Fruit fly (Drosophila melanogaster): ENCODE data around the gene Cpr64Ac.

Cpr64Ac gene

dm6 chr3L:4193730-4194649, 18.7 kb downstream of the Cpr64Ac start, which contains the start of gene CG43367:
TSS of gene CG43367 (plus strand) at chr3L:4193993.
- TF ChIP-seq kay (GFP tag; optimal IDR thresholded peaks at IDR 0.05) (peak; percentile 26), Opbp (GFP tag; IDR thresholded peaks at IDR 0.05; ENCODE audit: partially characterized antibody) (peak; percentile 50; the same call in 1 of the 3 replicates), Side (GFP tag; optimal IDR thresholded peaks at IDR 0.05) (peak; percentile 20), CG9932 (GFP tag; IDR thresholded peaks at IDR 0.05) (peak; percentile 38), Xrp1 (GFP tag; IDR thresholded peaks at IDR 0.05) (peak; percentile 23; the same call in 1 of the 2 replicates), Pdp1 (GFP tag; optimal IDR thresholded peaks at IDR 0.05) (peak in 1 of 2 experiments; percentile 93), CG13287 (GFP tag; IDR thresholded peaks at IDR 0.05; ENCODE audit: partially characterized antibody) (peak; percentile 22; the same call in 1 of the 2 replicates), chif (GFP tag; optimal IDR thresholded peaks at IDR 0.05) (peak in 1 of 2 experiments; percentile 3), nmo (GFP tag; optimal IDR thresholded peaks at IDR 0.05) (peak; percentile 15), CTCF (GFP tag; optimal IDR thresholded peaks at IDR 0.05) (peak; percentile 2), NfI (GFP tag; optimal IDR thresholded peaks at IDR 0.05) (peak; percentile 16), CG1233 (GFP tag; optimal IDR thresholded peaks at IDR 0.05) (no peak), Myb (GFP tag; optimal IDR thresholded peaks at IDR 0.05) (peak; percentile 45), Dp (GFP tag; optimal IDR thresholded peaks at IDR 0.05) (peak; percentile 97), HLH54F (GFP tag; optimal IDR thresholded peaks at IDR 0.05) (peak; percentile 18), sr (GFP tag; IDR thresholded peaks at IDR 0.05) (peak; percentile 77), Elba2 (GFP tag; optimal IDR thresholded peaks at IDR 0.05) (peak; percentile 82), Hr51 (GFP tag; optimal IDR thresholded peaks at IDR 0.05) (no peak), Hand (GFP tag; optimal IDR thresholded peaks at IDR 0.05) (no peak), odd (GFP tag; optimal IDR thresholded peaks at IDR 0.05) (no peak), CG3407 (GFP tag; optimal IDR thresholded peaks at IDR 0.05) (peak; percentile 57), kni (GFP tag; optimal IDR thresholded peaks at IDR 0.05) (peak; percentile 60), zfh1 (GFP tag; IDR thresholded peaks at IDR 0.05) (0 out of 3 replicates have a peak, but pooled peaks have one; percentile 12), tll (GFP tag; optimal IDR thresholded peaks at IDR 0.05) (peak in 1 of 2 experiments; percentile 34), CG9797 (GFP tag; optimal IDR thresholded peaks at IDR 0.05) (peak; percentile 0), Hmx (GFP tag; optimal IDR thresholded peaks at IDR 0.05) (no peak), CG11085 (GFP tag; IDR thresholded peaks at IDR 0.05) (no peak), chm (GFP tag; IDR thresholded peaks at IDR 0.05) (0 out of 2 replicates have a peak, but pooled peaks have one; percentile 11), crol (GFP tag; IDR thresholded peaks at IDR 0.05) (peak; percentile 90), ken (GFP tag; IDR thresholded peaks at IDR 0.05) (peak; percentile 31; the same call in 1 of the 3 replicates), CG17385 (GFP tag; optimal IDR thresholded peaks at IDR 0.05) (peak; percentile 99), Med (GFP tag) (peak; percentile 89), MTF-1 (GFP tag; optimal IDR thresholded peaks at IDR 0.05; ENCODE audit: borderline replicate concordance) (peak; percentile 6), CG12391 (tag; optimal IDR thresholded peaks at IDR 0.05) (no peak), exex (tag; optimal IDR thresholded peaks at IDR 0.05) (no peak), CG32532 (GFP tag; IDR thresholded peaks at IDR 0.05) (peak; percentile 32; the same call in 1 of the 2 replicates), crp (GFP tag; optimal IDR thresholded peaks at IDR 0.05) (peak; percentile 94 to 98), CG10654 (GFP tag; optimal IDR thresholded peaks at IDR 0.05) (no peak), CG12942 (GFP tag; optimal IDR thresholded peaks at IDR 0.05) (no peak), Taf1 (GFP tag; IDR thresholded peaks at IDR 0.05) (no peak), Ravus (GFP tag; IDR thresholded peaks at IDR 0.05) (no peak), stwl (tag; optimal IDR thresholded peaks at IDR 0.05) (peak; percentile 50), Atf6 (GFP tag; IDR thresholded peaks at IDR 0.05) (0 out of 2 replicates have a peak, but pooled peaks have one; percentile 22), pnt (GFP tag; optimal IDR thresholded peaks at IDR 0.05) (no peak), ara (GFP tag; IDR thresholded peaks at IDR 0.05) (no peak), CHES-1-like (GFP tag; optimal IDR thresholded peaks at IDR 0.05) (peak; percentile 11), HmgD (GFP tag; optimal IDR thresholded peaks at IDR 0.05) (peak; percentile 25), nerfin-1 (tag; optimal IDR thresholded peaks at IDR 0.05) (peak; percentile 8)

Data from whole organism, embryonic.